Fruit fly (Drosophila melanogaster) whole organism, prepupa: ENCODE results near the gene mei-P26.
A peak's percentile ranks its signal among the peaks of the same experiment; 100 is the strongest.

Experiments
- CG11294 ChIP-seq: fragments of 200-800 bp; sonication (Bioruptor generic); IDR thresholded peaks from 2 replicates; pipeline ENCODE4 v1.3.6; 2022; ENCODE audit warnings: missing biosample characterization, missing genetic modification characterization
- CG11902 ChIP-seq: fragments of 200-800 bp; sonication (Bioruptor generic); optimal IDR thresholded peaks from 3 replicates; lab custom pipeline; 2016; ENCODE audit warnings: missing biosample characterization, missing genetic modification characterization
- CG32006 ChIP-seq: fragments of 200-800 bp; sonication (Bioruptor generic); optimal IDR thresholded peaks from 3 replicates; lab custom pipeline; 2017; ENCODE audit warnings: missing biosample characterization, mild to moderate bottlenecking, missing genetic modification characterization
- CG8119 ChIP-seq: fragments of 200-800 bp; sonication (Bioruptor generic); IDR thresholded peaks from 3 replicates; pipeline ENCODE4 v1.3.6; 2022; ENCODE audit warnings: missing biosample characterization, missing genetic modification characterization
- CG9139 ChIP-seq: fragments of 200-800 bp; sonication (Bioruptor generic); optimal IDR thresholded peaks from 3 replicates; lab custom pipeline; 2017; ENCODE audit warnings: missing biosample characterization, mild to moderate bottlenecking, missing genetic modification characterization
- Hr38 ChIP-seq: sonication (Bioruptor generic); optimal IDR thresholded peaks from 2 replicates; lab custom pipeline; 2016; ENCODE audit warnings: missing biosample characterization, missing genetic modification characterization
- Hr39 ChIP-seq: fragments of 200-800 bp; sonication (Bioruptor generic); optimal IDR thresholded peaks from 2 replicates; lab custom pipeline; 2016; ENCODE audit warnings: missing biosample characterization, missing genetic modification characterization
- Lpt ChIP-seq: fragments of 200-800 bp; sonication (Bioruptor generic); optimal IDR thresholded peaks from 3 replicates; lab custom pipeline; 2016; ENCODE audit warnings: missing biosample characterization, missing genetic modification characterization
- fd59A ChIP-seq: fragments of 200-800 bp; sonication (Bioruptor generic); optimal IDR thresholded peaks from 2 replicates; lab custom pipeline; 2017; ENCODE audit warnings: missing biosample characterization, mild to moderate bottlenecking, missing genetic modification characterization, missing genetic modification reagents

- TF ChIP-seq CG11902 (peak; percentile 7), CG8119 (GFP tag; lab: Robert Waterston, UW) (no peak), CG9139 (GFP tag; lab: Kevin White, UChicago) (no peak), Lpt (no peak), Hr39 (peak; percentile 64), Hr38 (GFP tag; lab: Kevin White, UChicago) (no peak), CG11294 (GFP tag; lab: Robert Waterston, UW) (0 out of 2 replicates have a peak, but pooled peaks have one; percentile 40), CG32006 (no peak), fd59A (no peak)
Observed at dm6 chrX:9193604-9194003, 30.5 kb downstream of the mei-P26 start, which contains the start of gene CG12106.
